Worm (Caenorhabditis elegans) whole organism, mixed stage, embryonic: ENCODE results near the gene srbc-34.

Source experiments
- M03D4.4 ChIP-seq: sonication (generic microtip); optimal IDR thresholded peaks from 2 replicates; lab custom pipeline; 2017; ENCODE audit warnings: mild to moderate bottlenecking, missing genetic modification characterization, missing compliant biosample characterization
- bed-3 ChIP-seq: fragments of 200-800 bp; sonication (Bioruptor generic); optimal IDR thresholded peaks from 3 replicates; lab custom pipeline; 2018; ENCODE audit warnings: mild to moderate bottlenecking, missing genetic modification characterization, moderate library complexity, missing compliant biosample characterization
- blmp-1 ChIP-seq: fragments of 150-350 bp; optimal IDR thresholded peaks from 2 replicates; lab custom pipeline; 2014; ENCODE audit warnings: missing biosample characterization, missing genetic modification characterization
- ceh-39 ChIP-seq: fragments of 150-350 bp; optimal IDR thresholded peaks from 2 replicates; lab custom pipeline; 2014; ENCODE audit warnings: missing biosample characterization, missing genetic modification characterization
- ceh-43 ChIP-seq: fragments of 200-800 bp; sonication (Bioruptor generic); optimal IDR thresholded peaks from 2 replicates; lab custom pipeline; 2018; ENCODE audit warnings: mild to moderate bottlenecking, missing genetic modification characterization, moderate library complexity, missing compliant biosample characterization
- ceh-83 ChIP-seq: fragments of 200-800 bp; sonication (Bioruptor generic); optimal IDR thresholded peaks from 2 replicates; lab custom pipeline; 2018; ENCODE audit warnings: mild to moderate bottlenecking, missing genetic modification characterization, missing compliant biosample characterization
- ces-1 ChIP-seq: fragments of 150-350 bp; optimal IDR thresholded peaks from 2 replicates; lab custom pipeline; 2014; ENCODE audit warnings: missing biosample characterization, missing genetic modification reagents, missing genetic modification characterization
- cnd-1 ChIP-seq: fragments of 200-800 bp; sonication (Bioruptor generic); optimal IDR thresholded peaks from 2 replicates; lab custom pipeline; 2018; ENCODE audit warnings: mild to moderate bottlenecking, missing genetic modification characterization, missing compliant biosample characterization
- drap-1 ChIP-seq: fragments of 200-800 bp; sonication (Bioruptor generic); optimal IDR thresholded peaks from 3 replicates; lab custom pipeline; 2018; ENCODE audit warnings: mild to moderate bottlenecking, missing genetic modification characterization, missing compliant biosample characterization
- elt-1 ChIP-seq: sonication (generic microtip); optimal IDR thresholded peaks from 2 replicates; lab custom pipeline; 2017; ENCODE audit warnings: missing genetic modification characterization, mild to moderate bottlenecking, missing compliant biosample characterization, antibody characterized with exemption, moderate library complexity, borderline replicate concordance; ENCODE audit not compliant: insufficient read depth
- elt-3 ChIP-seq: fragments of 150-350 bp; optimal IDR thresholded peaks from 2 replicates; lab custom pipeline; 2014; ENCODE audit warnings: missing biosample characterization, missing genetic modification characterization
- flh-1 ChIP-seq: fragments of 200-800 bp; sonication (Bioruptor generic); optimal IDR thresholded peaks from 2 replicates; lab custom pipeline; 2018; ENCODE audit warnings: mild to moderate bottlenecking, missing genetic modification characterization, moderate library complexity, missing compliant biosample characterization
- hlh-1 ChIP-seq: fragments of 150-350 bp; optimal IDR thresholded peaks from 2 replicates; lab custom pipeline; 2014; ENCODE audit warnings: missing biosample characterization, missing genetic modification reagents, missing genetic modification characterization
- lin-13 ChIP-seq: fragments of 150-350 bp; optimal IDR thresholded peaks from 2 replicates; lab custom pipeline; 2014; ENCODE audit warnings: missing biosample characterization, missing genetic modification characterization
- lin-32 ChIP-seq: fragments of 200-800 bp; sonication (Bioruptor generic); optimal IDR thresholded peaks from 2 replicates; lab custom pipeline; 2018; ENCODE audit warnings: mild to moderate bottlenecking, missing genetic modification characterization, missing compliant biosample characterization
- lsy-2 ChIP-seq: fragments of 150-350 bp; optimal IDR thresholded peaks from 2 replicates; lab custom pipeline; 2014; ENCODE audit warnings: missing biosample characterization, missing genetic modification characterization
- mab-5 ChIP-seq: fragments of 150-350 bp; optimal IDR thresholded peaks from 2 replicates; lab custom pipeline; 2014; ENCODE audit warnings: missing biosample characterization, missing genetic modification characterization
- mep-1 ChIP-seq: fragments of 150-350 bp; optimal IDR thresholded peaks from 2 replicates; lab custom pipeline; 2017; ENCODE audit warnings: missing biosample characterization, missing genetic modification reagents, missing genetic modification characterization, inconsistent platforms
- mls-2 ChIP-seq: sonication (generic microtip); optimal IDR thresholded peaks from 2 replicates; lab custom pipeline; 2016; ENCODE audit warnings: mild to moderate bottlenecking, missing genetic modification characterization, moderate library complexity, missing compliant biosample characterization
- nhr-12 ChIP-seq: fragments of 150-350 bp; optimal IDR thresholded peaks from 2 replicates; lab custom pipeline; 2014; ENCODE audit warnings: missing biosample characterization, missing genetic modification characterization
- nhr-237 ChIP-seq: fragments of 150-350 bp; optimal IDR thresholded peaks from 2 replicates; lab custom pipeline; 2014; ENCODE audit warnings: missing biosample characterization, missing genetic modification characterization
- nhr-28 ChIP-seq: fragments of 150-350 bp; optimal IDR thresholded peaks from 2 replicates; lab custom pipeline; 2014; ENCODE audit warnings: missing biosample characterization, missing genetic modification characterization
- nhr-76 ChIP-seq: sonication (generic microtip); optimal IDR thresholded peaks from 2 replicates; lab custom pipeline; 2017; ENCODE audit warnings: missing biosample characterization, missing genetic modification characterization
- pha-4 ChIP-seq: fragments of 150-350 bp; optimal IDR thresholded peaks from 2 replicates; lab custom pipeline; 2018; ENCODE audit warnings: missing biosample characterization, missing genetic modification reagents, missing genetic modification characterization
- sem-2 ChIP-seq: fragments of 200-800 bp; sonication (Bioruptor generic); optimal IDR thresholded peaks from 2 replicates; lab custom pipeline; 2018; ENCODE audit warnings: mild to moderate bottlenecking, missing genetic modification characterization, missing compliant biosample characterization
- snpc-4 ChIP-seq: fragments of 150-350 bp; optimal IDR thresholded peaks from 2 replicates; lab custom pipeline; 2014; ENCODE audit warnings: missing biosample characterization, missing genetic modification characterization
- sptf-1 ChIP-seq: sonication (generic microtip); optimal IDR thresholded peaks from 2 replicates; lab custom pipeline; 2017; ENCODE audit warnings: mild to moderate bottlenecking, missing genetic modification characterization, moderate library complexity, missing compliant biosample characterization
- tbx-8 ChIP-seq: fragments of 200-800 bp; sonication (Bioruptor generic); optimal IDR thresholded peaks from 2 replicates; lab custom pipeline; 2018; ENCODE audit warnings: mild to moderate bottlenecking, missing genetic modification characterization, moderate library complexity, missing compliant biosample characterization
- unc-62 ChIP-seq: fragments of 150-350 bp; optimal IDR thresholded peaks from 2 replicates; lab custom pipeline; 2014; ENCODE audit warnings: missing biosample characterization, missing genetic modification reagents, missing genetic modification characterization
- zip-8 ChIP-seq: fragments of 150-350 bp; optimal IDR thresholded peaks from 2 replicates; lab custom pipeline; 2014; ENCODE audit warnings: missing biosample characterization, missing genetic modification characterization
- ztf-11 ChIP-seq: fragments of 150-350 bp; optimal IDR thresholded peaks from 2 replicates; lab custom pipeline; 2014; ENCODE audit warnings: missing biosample characterization, missing genetic modification characterization

srbc-34 gene

ce11 chrV:20163105-20163449 lies 43.0 kb upstream of the srbc-34 start:
- no peak for TF ChIP-seq mls-2 (tag; lab: Kevin White, UChicago)
- TF ChIP-seq drap-1 (GFP tag; lab: Kevin White, UChicago): no peak
- no peak for TF ChIP-seq ztf-11
- no peak for TF ChIP-seq lsy-2 (tag; lab: Kevin White, UChicago)
- no peak for TF ChIP-seq snpc-4 (tag; lab: Kevin White, UChicago)
- TF ChIP-seq ceh-43 (GFP tag; lab: Kevin White, UChicago): no peak
- no peak for TF ChIP-seq nhr-28 (tag; lab: Kevin White, UChicago)
- no peak for TF ChIP-seq nhr-76
- TF ChIP-seq bed-3: no peak
- TF ChIP-seq ces-1 (GFP tag; lab: Kevin White, UChicago): no peak
- TF ChIP-seq cnd-1 (tag; lab: Kevin White, UChicago): no peak
- TF ChIP-seq tbx-8 (GFP tag; lab: Kevin White, UChicago): no peak
- TF ChIP-seq hlh-1 (tag; lab: Kevin White, UChicago): no peak
- no peak for TF ChIP-seq nhr-237 (tag; lab: Kevin White, UChicago)
- TF ChIP-seq sptf-1 (tag; lab: Kevin White, UChicago): no peak
- no peak for TF ChIP-seq M03D4.4 (tag; lab: Kevin White, UChicago)

- TF ChIP-seq mep-1 (tag; lab: Kevin White, UChicago) (no peak), sptf-1 (tag; lab: Kevin White, UChicago) (no peak), nhr-28 (tag; lab: Kevin White, UChicago) (no peak), hlh-1 (tag; lab: Kevin White, UChicago) (no peak), ztf-11 (no peak)
Measured at ce11 chrV:20164059-20164892, 41.8 kb upstream of the srbc-34 start, which contains the start of gene F19B2.5. Gene F19B2.5 (minus strand): TSS chrV:20164165.

- TF ChIP-seq sem-2 (GFP tag; lab: Kevin White, UChicago) (no peak), snpc-4 (tag; lab: Kevin White, UChicago) (no peak), elt-3 (no peak), pha-4 (tag; lab: Kevin White, UChicago) (no peak), hlh-1 (tag; lab: Kevin White, UChicago) (no peak), lin-32 (no peak), sptf-1 (tag; lab: Kevin White, UChicago) (no peak), ces-1 (GFP tag; lab: Kevin White, UChicago) (no peak), ceh-83 (GFP tag; lab: Kevin White, UChicago) (no peak), elt-1 (no peak), mab-5 (tag; lab: Kevin White, UChicago) (no peak), bed-3 (no peak), unc-62 (GFP tag; lab: Kevin White, UChicago) (no peak), ztf-11 (no peak), nhr-12 (tag; lab: Kevin White, UChicago) (no peak), blmp-1 (tag; lab: Kevin White, UChicago) (no peak), zip-8 (no peak), flh-1 (GFP tag; lab: Kevin White, UChicago) (no peak)
Measured at ce11 chrV:20165808-20166207, 40.3 kb upstream of the srbc-34 start.

ce11 chrV:20171941-20172340 lies 34.2 kb upstream of the srbc-34 start, which contains the start of gene srw-39:
Gene srw-39 (minus strand): TSS chrV:20172041.
- TF ChIP-seq M03D4.4 (tag; lab: Kevin White, UChicago): no peak
- TF ChIP-seq nhr-28 (tag; lab: Kevin White, UChicago): no peak
- TF ChIP-seq, all 35 proteins: peak for 0

- no peak for TF ChIP-seq mls-2 (tag; lab: Kevin White, UChicago)
- peak; percentile 98 for TF ChIP-seq zip-8
- no peak for TF ChIP-seq nhr-12 (tag; lab: Kevin White, UChicago)
- TF ChIP-seq unc-62 (GFP tag; lab: Kevin White, UChicago): no peak
- no peak for TF ChIP-seq ceh-39
- no peak for TF ChIP-seq lin-13 (tag; lab: Kevin White, UChicago)
Measured at ce11 chrV:20182311-20182710, 23.8 kb upstream of the srbc-34 start.
